Fruit fly (Drosophila melanogaster) whole organism, wandering third instar larva: ENCODE data around the gene Enoph.

ENCODE experiments used
- Abd-B ChIP-seq: fragments of >200 bp; optimal IDR thresholded peaks from 2 replicates; lab custom pipeline; 2017; ENCODE audit warnings: missing biosample characterization, missing genetic modification characterization
- GATAd ChIP-seq: sonication (Bioruptor generic); optimal IDR thresholded peaks from 2 replicates; lab custom pipeline; 2016; ENCODE audit warnings: missing biosample characterization, missing genetic modification characterization
- Myc ChIP-seq: fragments of >200 bp; optimal IDR thresholded peaks from 2 replicates; lab custom pipeline; 2017
- OdsH ChIP-seq: fragments of 200-800 bp; sonication (Bioruptor generic); optimal IDR thresholded peaks from 2 replicates; lab custom pipeline; 2016; ENCODE audit warnings: missing biosample characterization, mild to moderate bottlenecking, missing genetic modification characterization
- Rel ChIP-seq, 2 experiments: fragments of 200-800 bp; sonication (Bioruptor generic) in 1 of 2; optimal IDR thresholded peaks; 2 replicates in 1 of 2; 3 replicates in 1 of 2; lab custom pipeline; 2016 to 2019; ENCODE audit warnings: mild to moderate bottlenecking in 2 of 2, missing biosample characterization in 2 of 2, missing genetic modification characterization in 2 of 2, moderate library complexity in 1 of 2
- br ChIP-seq: fragments of 200-800 bp; sonication (Bioruptor generic); optimal IDR thresholded peaks from 2 replicates; lab custom pipeline; 2016; ENCODE audit warnings: missing biosample characterization, missing genetic modification characterization
- sv ChIP-seq: fragments of 200-800 bp; sonication (Bioruptor generic); optimal IDR thresholded peaks from 3 replicates; lab custom pipeline; 2016; ENCODE audit warnings: missing biosample characterization, missing genetic modification characterization

dm6 chr3R:5263311-5264250, 7.1 kb upstream of the Enoph start:
- TF ChIP-seq GATAd (GFP tag; lab: Kevin White, UChicago) = no peak
- no peak for TF ChIP-seq br (GFP tag; lab: Kevin White, UChicago)
- TF ChIP-seq Abd-B (GFP tag; lab: Kevin White, UChicago) = no peak
- TF ChIP-seq Myc (lab: Kevin White, UChicago) = no peak
- TF ChIP-seq Rel (GFP tag; optimal IDR thresholded peaks at IDR 0.05; lab: Kevin White, UChicago) = no peak
- peak; percentile 9 for TF ChIP-seq Rel (tag; optimal IDR thresholded peaks at IDR 0.05; lab: Kevin White, UChicago)
- TF ChIP-seq sv (GFP tag; lab: Kevin White, UChicago) = peak; percentile 37
- TF ChIP-seq OdsH (GFP tag; lab: Kevin White, UChicago) = no peak
